Worm (Caenorhabditis elegans): ENCODE results near the gene C27H6.9.

The C27H6.9 gene

ce11 chrV:10006374-10006773 is 23.7 kb downstream of the C27H6.9 start:
- TF ChIP-seq nhr-76 (tag; optimal IDR thresholded peaks at IDR 0.05) (no peak), aly-2 (tag; optimal IDR thresholded peaks at IDR 0.05) (no peak), tbx-2 (tag; optimal IDR thresholded peaks at IDR 0.05) (no peak), elt-1 (tag; optimal IDR thresholded peaks at IDR 0.05) (no peak), fos-1 (tag; optimal IDR thresholded peaks at IDR 0.05) (no peak), sea-2 (GFP tag; optimal IDR thresholded peaks at IDR 0.05) (no peak), lin-39 (tag; optimal IDR thresholded peaks at IDR 0.05) (no peak), snpc-4 (tag; optimal IDR thresholded peaks at IDR 0.05) (no peak), unc-62 (GFP tag; optimal IDR thresholded peaks at IDR 0.05) (no peak), ztf-11 (tag; optimal IDR thresholded peaks at IDR 0.05) (no peak), nhr-11 (tag; optimal IDR thresholded peaks at IDR 0.05) (no peak), pqm-1 (tag; optimal IDR thresholded peaks at IDR 0.05) (no peak)

- peak; percentile 2 for TF ChIP-seq pha-4 (tag; optimal IDR thresholded peaks at IDR 0.05)
- TF ChIP-seq tbx-2 (tag; optimal IDR thresholded peaks at IDR 0.05) = no peak
Measured at ce11 chrV:10007484-10007883, 24.8 kb downstream of the C27H6.9 start.

- TF ChIP-seq pqm-1 (tag; optimal IDR thresholded peaks at IDR 0.05) = no peak
- no peak for TF ChIP-seq nhr-25 (tag; optimal IDR thresholded peaks at IDR 0.05)
- TF ChIP-seq ztf-11 (tag; optimal IDR thresholded peaks at IDR 0.05) = no peak
- TF ChIP-seq R02D3.7 (tag; optimal IDR thresholded peaks at IDR 0.05) = no peak
- TF ChIP-seq elt-3 (tag; optimal IDR thresholded peaks at IDR 0.05) = no peak
- TF ChIP-seq ceh-28 (tag; optimal IDR thresholded peaks at IDR 0.05) = no peak
- no peak for TF ChIP-seq egl-27 (tag; optimal IDR thresholded peaks at IDR 0.05)
- no peak for TF ChIP-seq fkh-2 (tag; optimal IDR thresholded peaks at IDR 0.05)
Measured at ce11 chrV:10011623-10012022, 29.0 kb downstream of the C27H6.9 start, which contains the start of gene lea-1. Gene lea-1, plus strand, starts transcription at chrV:10011923.

- TF ChIP-seq elt-3 (tag; optimal IDR thresholded peaks at IDR 0.05) (peak in 2 of 3 experiments; percentile 92 to 93), elt-2 (tag; optimal IDR thresholded peaks at IDR 0.05) (peak; percentile 68), snpc-4 (tag; optimal IDR thresholded peaks at IDR 0.05) (no peak), pqm-1 (tag; optimal IDR thresholded peaks at IDR 0.05) (peak; percentile 62), pha-4 (tag; optimal IDR thresholded peaks at IDR 0.05) (peak; percentile 23)
Measured at ce11 chrV:10012639-10013038, 30.0 kb downstream of the C27H6.9 start.

- TF ChIP-seq pqm-1 (tag; optimal IDR thresholded peaks at IDR 0.05) (no peak), zag-1 (tag; optimal IDR thresholded peaks at IDR 0.05) (no peak), jun-1 (tag; optimal IDR thresholded peaks at IDR 0.05) (no peak), fkh-2 (tag; optimal IDR thresholded peaks at IDR 0.05) (no peak), tbx-2 (tag; optimal IDR thresholded peaks at IDR 0.05) (no peak), lin-39 (tag; optimal IDR thresholded peaks at IDR 0.05) (no peak), nhr-25 (tag; optimal IDR thresholded peaks at IDR 0.05) (no peak)
Measured at ce11 chrV:10018291-10018690, 35.6 kb downstream of the C27H6.9 start.

- TF ChIP-seq lsy-12 (tag; optimal IDR thresholded peaks at IDR 0.05) (no peak), nhr-12 (tag; optimal IDR thresholded peaks at IDR 0.05) (no peak), pqm-1 (tag; optimal IDR thresholded peaks at IDR 0.05) (no peak), fkh-10 (GFP tag; optimal IDR thresholded peaks at IDR 0.05) (no peak), fkh-2 (tag; optimal IDR thresholded peaks at IDR 0.05) (no peak)
Measured at ce11 chrV:10019083-10019624, 36.5 kb downstream of the C27H6.9 start.

- no peak for TF ChIP-seq pqm-1 (tag; optimal IDR thresholded peaks at IDR 0.05)
- TF ChIP-seq nfya-1 (tag; optimal IDR thresholded peaks at IDR 0.05; ENCODE audit: insufficient read depth) = peak; percentile 26
- TF ChIP-seq hmg-11 (tag; optimal IDR thresholded peaks at IDR 0.05) = no peak
- peak; percentile 94 for TF ChIP-seq pha-4 (tag; optimal IDR thresholded peaks at IDR 0.05)
- peak; percentile 46 for TF ChIP-seq mdl-1 (tag; optimal IDR thresholded peaks at IDR 0.05)
- TF ChIP-seq lin-39 (tag; optimal IDR thresholded peaks at IDR 0.05) = peak; percentile 36
Measured at ce11 chrV:10019934-10020333, 37.3 kb downstream of the C27H6.9 start.

All from whole organism, L3 larva.